Fruit fly (Drosophila melanogaster): Measurements from ENCODE around the gene Sdr.
A peak's percentile ranks its signal among the peaks of the same experiment; 100 is the strongest.

The Sdr gene

dm6 chr3R:14878145-14878544 is 40.3 kb upstream of the Sdr start:
- TF ChIP-seq tgo (GFP tag; IDR thresholded peaks at IDR 0.05), result no peak
- peak; percentile 38 for TF ChIP-seq gem (tag; optimal IDR thresholded peaks at IDR 0.05)
- no peak for TF ChIP-seq nau (GFP tag; optimal IDR thresholded peaks at IDR 0.05)
- peak; percentile 61 for TF ChIP-seq Med (GFP tag)
- TF ChIP-seq abd-A (tag; optimal IDR thresholded peaks at IDR 0.05), result peak; percentile 70
- TF ChIP-seq CG10431 (GFP tag; optimal IDR thresholded peaks at IDR 0.05), result no peak
- TF ChIP-seq CG13424 (tag; optimal IDR thresholded peaks at IDR 0.05), result peak; percentile 20
- TF ChIP-seq Blimp-1 (GFP tag; optimal IDR thresholded peaks at IDR 0.05), result no peak
- peak; percentile 36 for TF ChIP-seq dmrt99B (tag; optimal IDR thresholded peaks at IDR 0.05)
- peak; percentile 40 for TF ChIP-seq Meics (GFP tag; optimal IDR thresholded peaks at IDR 0.05)
- TF ChIP-seq CG11504 (tag; optimal IDR thresholded peaks at IDR 0.05), result peak; percentile 49
- peak; percentile 39 for TF ChIP-seq gro (GFP tag; optimal IDR thresholded peaks at IDR 0.05)
- 0 out of 2 replicates have a peak, but pooled peaks have one; percentile 23 for TF ChIP-seq Rfx (GFP tag; IDR thresholded peaks at IDR 0.05)
- TF ChIP-seq NK7.1 (GFP tag; optimal IDR thresholded peaks at IDR 0.05), result no peak
- no peak for TF ChIP-seq CG3995 (GFP tag; optimal IDR thresholded peaks at IDR 0.05)
- peak; percentile 63 for TF ChIP-seq sens (GFP tag)
- TF ChIP-seq Sox100B (GFP tag; optimal IDR thresholded peaks at IDR 0.05), result no peak
- peak; percentile 18; the same call in 1 of the 3 replicates for TF ChIP-seq CG11695 (GFP tag; IDR thresholded peaks at IDR 0.05)
- TF ChIP-seq CG3281 (GFP tag; optimal IDR thresholded peaks at IDR 0.05), result peak; percentile 20
- peak; percentile 16 for TF ChIP-seq CG10543 (GFP tag; optimal IDR thresholded peaks at IDR 0.05)
- peak; percentile 45 for TF ChIP-seq CG2120 (GFP tag; optimal IDR thresholded peaks at IDR 0.05)
- peak; percentile 66 for TF ChIP-seq CG18599 (GFP tag; optimal IDR thresholded peaks at IDR 0.05)
- peak; percentile 7 for TF ChIP-seq D19B (GFP tag; optimal IDR thresholded peaks at IDR 0.05)
- TF ChIP-seq Hmr (GFP tag; optimal IDR thresholded peaks at IDR 0.05), result peak; percentile 50
- peak; percentile 42; the same call in 2 of the 3 replicates for TF ChIP-seq row (GFP tag; IDR thresholded peaks at IDR 0.05)
- peak; percentile 17 for TF ChIP-seq Hand (GFP tag; optimal IDR thresholded peaks at IDR 0.05)
- TF ChIP-seq vnd (GFP tag; IDR thresholded peaks at IDR 0.05; ENCODE audit: partially characterized antibody), result no peak
- TF ChIP-seq CG7839 (tag; optimal IDR thresholded peaks at IDR 0.05), result peak; percentile 27
- TF ChIP-seq ranshi (GFP tag; IDR thresholded peaks at IDR 0.05), result peak; percentile 4; the same call in 1 of the 2 replicates
- TF ChIP-seq Pdp1 (GFP tag; optimal IDR thresholded peaks at IDR 0.05), result peak; percentile 9 to 57
- peak; percentile 2 for TF ChIP-seq CG9817 (tag; optimal IDR thresholded peaks at IDR 0.05)
- 0 out of 3 replicates have a peak, but pooled peaks have one; percentile 16 for TF ChIP-seq so (GFP tag; IDR thresholded peaks at IDR 0.05)
- TF ChIP-seq CG15514 (GFP tag; optimal IDR thresholded peaks at IDR 0.05), result peak; percentile 17
- TF ChIP-seq CG2678 (tag; optimal IDR thresholded peaks at IDR 0.05), result peak; percentile 54
- peak; percentile 29; the same call in 2 of the 3 replicates for TF ChIP-seq dysf (GFP tag; IDR thresholded peaks at IDR 0.05)
- peak; percentile 19 for TF ChIP-seq CG13296 (GFP tag; optimal IDR thresholded peaks at IDR 0.05)
- TF ChIP-seq Hr51 (GFP tag; optimal IDR thresholded peaks at IDR 0.05), result peak in 1 of 2 experiments; percentile 25
- TF ChIP-seq CG7556 (GFP tag; optimal IDR thresholded peaks at IDR 0.05), result peak; percentile 31
- TF ChIP-seq Ptx1 (GFP tag; IDR thresholded peaks at IDR 0.05), result 0 out of 2 replicates have a peak, but pooled peaks have one; percentile 5
- peak; percentile 21 for TF ChIP-seq NfI (GFP tag; optimal IDR thresholded peaks at IDR 0.05)
- TF ChIP-seq scrt (GFP tag; optimal IDR thresholded peaks at IDR 0.05), result peak; percentile 42
- no peak for TF ChIP-seq tap (tag; optimal IDR thresholded peaks at IDR 0.05)
- TF ChIP-seq Fer1 (GFP tag; optimal IDR thresholded peaks at IDR 0.05), result peak; percentile 38
- TF ChIP-seq bowl (GFP tag; IDR thresholded peaks at IDR 0.05), result no peak
- TF ChIP-seq Six4 (GFP tag; optimal IDR thresholded peaks at IDR 0.05), result no peak
- peak; percentile 29 for TF ChIP-seq Fer3 (tag; optimal IDR thresholded peaks at IDR 0.05)
- TF ChIP-seq CG12769 (tag; optimal IDR thresholded peaks at IDR 0.05), result peak; percentile 4
- TF ChIP-seq zf30C (GFP tag; optimal IDR thresholded peaks at IDR 0.05), result peak; percentile 23
- TF ChIP-seq CG10267 (tag; optimal IDR thresholded peaks at IDR 0.05), result no peak

All from whole organism, embryonic.